Worm (Caenorhabditis elegans) whole organism, L4/young adult: ENCODE results near the gene srx-1.

Experiments
- W03F9.2 ChIP-seq: fragments of 150-350 bp; optimal IDR thresholded peaks from 2 replicates; lab custom pipeline; 2014; ENCODE audit warnings: missing biosample characterization, missing genetic modification characterization
- dao-5 ChIP-seq: sonication (generic microtip); optimal IDR thresholded peaks from 2 replicates; lab custom pipeline; 2016; ENCODE audit warnings: missing genotype, missing genetic modification characterization, moderate library complexity, missing compliant biosample characterization
- him-1 ChIP-seq: sonication (generic microtip); optimal IDR thresholded peaks from 2 replicates; lab custom pipeline; 2016; ENCODE audit warnings: missing genotype, missing genetic modification reagents, missing genetic modification characterization, missing compliant biosample characterization

DNA sequence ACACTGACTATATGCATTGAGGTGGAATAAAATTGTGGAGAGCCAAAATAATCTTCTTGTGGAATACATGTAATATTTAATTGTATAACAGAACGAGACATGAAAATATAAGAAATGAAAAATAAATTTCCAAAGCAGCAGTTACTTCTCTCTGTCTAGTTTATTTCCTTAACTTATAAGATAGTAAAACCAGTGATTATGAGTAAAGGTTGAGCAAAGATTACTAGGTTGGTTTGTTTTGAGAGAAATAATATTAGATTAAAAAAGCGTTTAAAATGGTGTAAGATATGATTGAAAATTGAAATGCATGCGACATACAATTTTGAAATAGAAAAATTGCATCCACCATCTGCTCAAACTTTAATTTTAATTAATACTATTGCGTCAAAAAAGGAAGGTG, 10.3 kb downstream of the srx-1 start, which contains the start of gene srh-201:
- TF ChIP-seq dao-5 (tag; lab: Kevin White, UChicago) (no peak), W03F9.2 (tag; lab: Kevin White, UChicago) (no peak), him-1 (tag; lab: Kevin White, UChicago) (no peak)
